Worm (Caenorhabditis elegans): ENCODE results near the gene ugt-4.
A peak's percentile ranks its signal among the peaks of the same experiment; 100 is the strongest.

The ugt-4 gene

ce11 chrV:12814481-12814882 lies 19.3 kb upstream of the ugt-4 start (continued):
- TF ChIP-seq ceh-48 (tag; optimal IDR thresholded peaks at IDR 0.05) (no peak), ceh-34 (tag; optimal IDR thresholded peaks at IDR 0.05) (peak; percentile 84), ceh-6 (GFP tag; optimal IDR thresholded peaks at IDR 0.05) (no peak), hlh-30 (tag; optimal IDR thresholded peaks at IDR 0.05; ENCODE audit: insufficient read depth) (peak; percentile 96), hlh-15 (tag; optimal IDR thresholded peaks at IDR 0.05) (no peak), dmd-4 (tag; optimal IDR thresholded peaks at IDR 0.05; ENCODE audit: borderline replicate concordance) (no peak), C08G9.2 (tag; optimal IDR thresholded peaks at IDR 0.05) (peak; percentile 53), F13H6.1 (tag; optimal IDR thresholded peaks at IDR 0.05) (peak; percentile 63), Y22D7AL.16 (tag; optimal IDR thresholded peaks at IDR 0.05) (no peak), tbx-7 (tag; optimal IDR thresholded peaks at IDR 0.05) (no peak), unc-55 (GFP tag; optimal IDR thresholded peaks at IDR 0.05) (peak; percentile 70), ahr-1 (tag; optimal IDR thresholded peaks at IDR 0.05) (no peak)

- TF ChIP-seq C38D4.7 (GFP tag; optimal IDR thresholded peaks at IDR 0.05) = no peak
- TF ChIP-seq npax-4 (tag; optimal IDR thresholded peaks at IDR 0.05) = no peak
- TF ChIP-seq Y22D7AL.16 (tag; optimal IDR thresholded peaks at IDR 0.05) = no peak
- TF ChIP-seq pha-4 (tag; optimal IDR thresholded peaks at IDR 0.05) = no peak
- no peak for TF ChIP-seq pat-9 (tag; optimal IDR thresholded peaks at IDR 0.05)
- no peak for TF ChIP-seq pax-1 (tag; optimal IDR thresholded peaks at IDR 0.05)
- no peak for TF ChIP-seq lin-11 (tag; optimal IDR thresholded peaks at IDR 0.05)
- no peak for TF ChIP-seq sox-4 (tag; optimal IDR thresholded peaks at IDR 0.05)
- no peak for TF ChIP-seq ceh-2 (tag; optimal IDR thresholded peaks at IDR 0.05)
- TF ChIP-seq ahr-1 (tag; optimal IDR thresholded peaks at IDR 0.05) = no peak
- TF ChIP-seq elt-4 (tag; optimal IDR thresholded peaks at IDR 0.05) = no peak
- TF ChIP-seq ama-1 (optimal IDR thresholded peaks at IDR 0.05) = no peak
- no peak for TF ChIP-seq ceh-48 (tag; optimal IDR thresholded peaks at IDR 0.05)
- TF ChIP-seq pag-3 (tag; optimal IDR thresholded peaks at IDR 0.05; ENCODE audit: borderline replicate concordance) = no peak
- no peak for TF ChIP-seq hlh-30 (tag; optimal IDR thresholded peaks at IDR 0.05; ENCODE audit: insufficient read depth)
- no peak for TF ChIP-seq C08G9.2 (tag; optimal IDR thresholded peaks at IDR 0.05)
- TF ChIP-seq tbx-7 (tag; optimal IDR thresholded peaks at IDR 0.05) = no peak
- TF ChIP-seq ceh-22 (tag; optimal IDR thresholded peaks at IDR 0.05) = no peak
These were observed 18.9 kb upstream of the ugt-4 start, which contains the start of gene ZC443.3 for ce11 chrV:12814022-12814421. TSS of gene ZC443.3 (minus strand) at chrV:12814122.

- TF ChIP-seq syd-9 (tag; optimal IDR thresholded peaks at IDR 0.05) (no peak), ama-1 (optimal IDR thresholded peaks at IDR 0.05) (peak; percentile 62), sdc-2 (tag; optimal IDR thresholded peaks at IDR 0.05) (no peak), ceh-34 (tag; optimal IDR thresholded peaks at IDR 0.05) (peak; percentile 31)
These were observed 16.7 kb upstream of the ugt-4 start for ce11 chrV:12811810-12812209.

- TF ChIP-seq nfya-1 (tag; optimal IDR thresholded peaks at IDR 0.05) (peak; percentile 7), pat-9 (tag; optimal IDR thresholded peaks at IDR 0.05) (no peak)
These were observed 16.0 kb upstream of the ugt-4 start, which contains the start of gene ZC443.2 for ce11 chrV:12811126-12811525. TSS of gene ZC443.2 (minus strand) at chrV:12811192.

- TF ChIP-seq ceh-2 (tag; optimal IDR thresholded peaks at IDR 0.05) (no peak), hlh-8 (tag; optimal IDR thresholded peaks at IDR 0.05) (no peak), mec-3 (tag; optimal IDR thresholded peaks at IDR 0.05; ENCODE audit: borderline replicate concordance) (no peak)
These were observed 14.7 kb upstream of the ugt-4 start, which contains the start of gene ZC443.1 for ce11 chrV:12809876-12810275. TSS of gene ZC443.1 (minus strand) at chrV:12810080.

- no peak for TF ChIP-seq pax-1 (tag; optimal IDR thresholded peaks at IDR 0.05)
- TF ChIP-seq sdc-2 (tag; optimal IDR thresholded peaks at IDR 0.05) = no peak
These were observed 11.1 kb upstream of the ugt-4 start, which contains the start of gene ZC443.7 for ce11 chrV:12806190-12806589. TSS of gene ZC443.7 (plus strand) at chrV:12806490.

ce11 chrV:12803274-12803673 lies 8.1 kb upstream of the ugt-4 start, which contains the start of gene srbc-45:
TSS of gene srbc-45 (plus strand) at chrV:12803574.
- no peak for TF ChIP-seq madf-2 (tag; optimal IDR thresholded peaks at IDR 0.05)
- TF ChIP-seq unc-55 (GFP tag; optimal IDR thresholded peaks at IDR 0.05) = no peak
- no peak for TF ChIP-seq npax-4 (tag; optimal IDR thresholded peaks at IDR 0.05)
- TF ChIP-seq pax-1 (tag; optimal IDR thresholded peaks at IDR 0.05) = no peak
- TF ChIP-seq lin-11 (tag; optimal IDR thresholded peaks at IDR 0.05) = no peak
- TF ChIP-seq unc-86 (tag; optimal IDR thresholded peaks at IDR 0.05) = no peak
- no peak for TF ChIP-seq pha-2 (tag; optimal IDR thresholded peaks at IDR 0.05)
- no peak for TF ChIP-seq ceh-30 (tag; optimal IDR thresholded peaks at IDR 0.05)
- no peak for TF ChIP-seq elt-2 (tag; optimal IDR thresholded peaks at IDR 0.05)
- TF ChIP-seq mec-3 (tag; optimal IDR thresholded peaks at IDR 0.05; ENCODE audit: borderline replicate concordance) = no peak
- no peak for TF ChIP-seq dve-1 (tag; optimal IDR thresholded peaks at IDR 0.05)
- TF ChIP-seq sox-2 (GFP tag; IDR thresholded peaks at IDR 0.05) = no peak
- no peak for TF ChIP-seq Y22D7AL.16 (tag; optimal IDR thresholded peaks at IDR 0.05)
- no peak for TF ChIP-seq nfya-1 (tag; optimal IDR thresholded peaks at IDR 0.05)
